Worm (Caenorhabditis elegans): ENCODE results near the gene dre-1.

DNA sequence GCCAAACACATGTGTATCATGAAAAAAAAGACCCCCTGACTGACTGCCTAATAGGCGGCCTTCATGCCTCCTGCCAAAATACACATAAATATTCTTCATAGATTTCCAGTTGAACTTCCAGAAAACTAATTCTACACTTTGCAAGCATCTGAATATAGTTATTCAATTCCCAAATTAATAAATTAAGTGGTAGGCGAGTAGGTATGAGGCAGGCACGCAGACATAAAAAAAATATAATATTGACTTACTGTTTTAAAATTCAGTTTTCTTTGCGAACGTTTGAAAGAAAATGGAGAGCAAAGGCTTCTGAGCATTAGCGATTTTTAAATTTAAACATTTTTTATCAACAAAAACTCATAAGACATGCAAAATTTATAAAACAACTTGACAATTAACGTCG is 58.4 kb downstream of the dre-1 start:
- TF ChIP-seq ama-1 (optimal IDR thresholded peaks at IDR 0.05) (no peak), fos-1 (tag; optimal IDR thresholded peaks at IDR 0.05) (no peak), lin-15B (tag; optimal IDR thresholded peaks at IDR 0.05) (no peak), unc-62 (GFP tag; optimal IDR thresholded peaks at IDR 0.05) (no peak), tbx-2 (tag; optimal IDR thresholded peaks at IDR 0.05) (no peak), fkh-2 (tag; optimal IDR thresholded peaks at IDR 0.05) (no peak), fkh-10 (GFP tag; optimal IDR thresholded peaks at IDR 0.05) (no peak), aly-2 (tag; optimal IDR thresholded peaks at IDR 0.05) (no peak), ceh-9 (tag; optimal IDR thresholded peaks at IDR 0.05) (no peak), ztf-4 (tag; optimal IDR thresholded peaks at IDR 0.05) (no peak), snpc-4 (tag; optimal IDR thresholded peaks at IDR 0.05) (no peak)
